Fruit fly (Drosophila melanogaster) whole organism, embryonic: ENCODE measurements around the gene CG31126.

Experiments used
- BEAF-32 ChIP-seq: fragments of 200-800 bp; sonication (Bioruptor generic); optimal IDR thresholded peaks from 3 replicates; lab custom pipeline; 2017; ENCODE audit warnings: missing biosample characterization, missing genetic modification characterization, mild to moderate bottlenecking, moderate library complexity, missing genetic modification reagents
- CG13894 ChIP-seq: fragments of 200-800 bp; sonication (Bioruptor generic); optimal IDR thresholded peaks from 3 replicates; lab custom pipeline; 2018; ENCODE audit warnings: missing biosample characterization, mild to moderate bottlenecking, missing genetic modification characterization, moderate library complexity
- CG15514 ChIP-seq: fragments of 200-800 bp; sonication (Bioruptor generic); optimal IDR thresholded peaks from 3 replicates; lab custom pipeline; 2017; ENCODE audit warnings: missing biosample characterization, missing genetic modification characterization, mild to moderate bottlenecking, moderate library complexity, missing genetic modification reagents
- CG15601 ChIP-seq: fragments of 200-800 bp; sonication (Bioruptor generic); optimal IDR thresholded peaks from 3 replicates; lab custom pipeline; 2019; ENCODE audit warnings: missing biosample characterization, mild to moderate bottlenecking, missing genetic modification characterization, moderate library complexity
- CG16863 ChIP-seq: fragments of 200-800 bp; sonication (Bioruptor generic); optimal IDR thresholded peaks from 3 replicates; lab custom pipeline; 2016; ENCODE audit warnings: missing biosample characterization, missing genetic modification characterization
- CG17359 ChIP-seq: fragments of 200-800 bp; sonication (Bioruptor generic); optimal IDR thresholded peaks from 3 replicates; lab custom pipeline; 2018; ENCODE audit warnings: missing biosample characterization, mild to moderate bottlenecking, missing genetic modification characterization, moderate library complexity
- CG18764 ChIP-seq: fragments of 200-800 bp; sonication (Bioruptor generic); optimal IDR thresholded peaks from 3 replicates; lab custom pipeline; 2016; ENCODE audit warnings: missing biosample characterization, missing genetic modification characterization
- CG2120 ChIP-seq: fragments of 200-800 bp; sonication (Bioruptor generic); optimal IDR thresholded peaks from 3 replicates; lab custom pipeline; 2016; ENCODE audit warnings: missing biosample characterization, missing genetic modification characterization
- CG2875 ChIP-seq: fragments of 200-800 bp; sonication (Bioruptor generic); optimal IDR thresholded peaks from 2 replicates; lab custom pipeline; 2017; ENCODE audit warnings: missing biosample characterization, mild to moderate bottlenecking, missing genetic modification characterization, missing genetic modification reagents
- CG30403 ChIP-seq: fragments of 200-800 bp; sonication (Bioruptor generic); optimal IDR thresholded peaks from 3 replicates; lab custom pipeline; 2016; ENCODE audit warnings: missing biosample characterization, missing genetic modification characterization
- CG34376 ChIP-seq: fragments of 200-800 bp; sonication (Bioruptor generic); optimal IDR thresholded peaks from 2 replicates; lab custom pipeline; 2018; ENCODE audit warnings: missing biosample characterization, mild to moderate bottlenecking, missing genetic modification characterization
- CG43689 ChIP-seq: fragments of 200-800 bp; sonication (Bioruptor generic); IDR thresholded peaks from 2 replicates; pipeline ENCODE4 v1.3.6; 2022; ENCODE audit warnings: missing biosample characterization, missing genetic modification characterization
- CG6765 ChIP-seq: fragments of 200-800 bp; sonication (Bioruptor generic); optimal IDR thresholded peaks from 3 replicates; lab custom pipeline; 2017; ENCODE audit warnings: missing biosample characterization, mild to moderate bottlenecking, missing genetic modification characterization
- CG7987 ChIP-seq: fragments of 200-800 bp; sonication (Bioruptor generic); optimal IDR thresholded peaks from 2 replicates; lab custom pipeline; 2018; ENCODE audit warnings: missing biosample characterization, mild to moderate bottlenecking, missing genetic modification characterization, moderate library complexity
- CG8478 ChIP-seq: fragments of >200 bp; optimal IDR thresholded peaks from 2 replicates; lab custom pipeline; 2018
- CG8765 ChIP-seq: fragments of 200-800 bp; sonication (Bioruptor generic); IDR thresholded peaks from 2 replicates; pipeline ENCODE4 v1.3.6; 2022; ENCODE audit warnings: missing biosample characterization, missing genetic modification characterization
- Drgx ChIP-seq: fragments of 200-800 bp; sonication (Bioruptor generic); IDR thresholded peaks from 2 replicates; pipeline ENCODE4 v1.3.6; 2022; ENCODE audit warnings: missing biosample characterization, missing genetic modification characterization
- Elba2 ChIP-seq: fragments of 200-800 bp; sonication (Bioruptor generic); optimal IDR thresholded peaks from 3 replicates; lab custom pipeline; 2016; ENCODE audit warnings: missing biosample characterization, missing genetic modification characterization
- Med ChIP-seq: fragments of 200-800 bp; sonication (Bioruptor generic); peaks from one replicate; lab custom pipeline; 2016; ENCODE audit warnings: missing biosample characterization, missing genetic modification characterization, mild to moderate bottlenecking, inconsistent platforms, moderate library complexity
- Mes4 ChIP-seq: fragments of 200-800 bp; sonication (Bioruptor generic); optimal IDR thresholded peaks from 2 replicates; lab custom pipeline; 2016; ENCODE audit warnings: missing biosample characterization, missing genetic modification characterization
- Opbp ChIP-seq: fragments of 200-800 bp; sonication (Bioruptor generic); IDR thresholded peaks from 3 replicates; pipeline ENCODE4 v1.3.6; 2022; ENCODE audit warnings: missing biosample characterization, missing genetic modification characterization; ENCODE audit not compliant: partially characterized antibody
- Ptx1 ChIP-seq: fragments of 200-800 bp; sonication (Bioruptor generic); IDR thresholded peaks from 2 replicates; pipeline ENCODE4 v1.3.6; 2022; ENCODE audit warnings: missing biosample characterization, missing genetic modification characterization
- Usf ChIP-seq: fragments of 200-800 bp; sonication (Bioruptor generic); optimal IDR thresholded peaks from 2 replicates; lab custom pipeline; 2017; ENCODE audit warnings: missing genotype, missing biosample characterization, missing genetic modification characterization
- bbx ChIP-seq: fragments of 200-800 bp; sonication (Bioruptor generic); IDR thresholded peaks from 2 replicates; pipeline ENCODE4 v1.3.6; 2022; ENCODE audit warnings: missing biosample characterization, missing genetic modification characterization; ENCODE audit not compliant: partially characterized antibody
- bigmax ChIP-seq: fragments of 200-800 bp; sonication (Bioruptor generic); optimal IDR thresholded peaks from 2 replicates; lab custom pipeline; 2018; ENCODE audit warnings: missing biosample characterization, mild to moderate bottlenecking, missing genetic modification characterization
- chif ChIP-seq, 2 experiments: fragments of 200-800 bp; sonication (Bioruptor generic); optimal IDR thresholded peaks; 3 replicates each; lab custom pipeline; 2016; ENCODE audit warnings: missing biosample characterization in 2 of 2, missing genetic modification characterization in 2 of 2
- chinmo ChIP-seq: fragments of 200-800 bp; sonication (Bioruptor generic); IDR thresholded peaks from 4 replicates; pipeline ENCODE4 v1.3.6; 2022; ENCODE audit warnings: missing biosample characterization, missing genetic modification characterization; ENCODE audit not compliant: partially characterized antibody
- dmrt99B ChIP-seq: fragments of 200-800 bp; sonication (Bioruptor generic); optimal IDR thresholded peaks from 2 replicates; lab custom pipeline; 2018; ENCODE audit warnings: missing biosample characterization, mild to moderate bottlenecking, missing genetic modification characterization, moderate library complexity
- dysf ChIP-seq: fragments of 200-800 bp; sonication (Bioruptor generic); IDR thresholded peaks from 3 replicates; pipeline ENCODE4 v1.3.6; 2022; ENCODE audit warnings: missing biosample characterization, missing genetic modification characterization
- exex ChIP-seq: fragments of 200-800 bp; sonication (Bioruptor generic); optimal IDR thresholded peaks from 4 replicates; lab custom pipeline; 2018; ENCODE audit warnings: missing biosample characterization, mild to moderate bottlenecking, missing genetic modification characterization, moderate library complexity
- eyg ChIP-seq: fragments of 200-800 bp; sonication (Bioruptor generic); optimal IDR thresholded peaks from 3 replicates; lab custom pipeline; 2016; ENCODE audit warnings: missing biosample characterization, missing genetic modification characterization
- fd96Cb ChIP-seq: fragments of 200-800 bp; sonication (Bioruptor generic); optimal IDR thresholded peaks from 2 replicates; lab custom pipeline; 2018; ENCODE audit warnings: missing biosample characterization, mild to moderate bottlenecking, missing genetic modification characterization, moderate library complexity
- ham ChIP-seq: fragments of 200-800 bp; sonication (Bioruptor generic); IDR thresholded peaks from 2 replicates; pipeline ENCODE4 v1.3.6; 2022; ENCODE audit warnings: missing biosample characterization, missing genetic modification characterization
- inv ChIP-seq: fragments of 200-800 bp; sonication (Bioruptor generic); IDR thresholded peaks from 2 replicates; pipeline ENCODE4 v1.3.6; 2022; ENCODE audit warnings: missing biosample characterization, missing genetic modification characterization; ENCODE audit not compliant: partially characterized antibody
- maf-S ChIP-seq: fragments of 200-800 bp; sonication (Bioruptor generic); optimal IDR thresholded peaks from 2 replicates; lab custom pipeline; 2016; ENCODE audit warnings: missing biosample characterization, missing genetic modification characterization
- mirr ChIP-seq: fragments of 200-800 bp; sonication (Bioruptor generic); optimal IDR thresholded peaks from 3 replicates; lab custom pipeline; 2018; ENCODE audit warnings: missing biosample characterization, mild to moderate bottlenecking, missing genetic modification characterization
- pfk ChIP-seq: fragments of 200-800 bp; sonication (Bioruptor generic); optimal IDR thresholded peaks from 2 replicates; lab custom pipeline; 2018; ENCODE audit warnings: missing biosample characterization, mild to moderate bottlenecking, missing genetic modification characterization, moderate library complexity
- phol ChIP-seq: fragments of 200-800 bp; sonication (Bioruptor generic); optimal IDR thresholded peaks from 3 replicates; lab custom pipeline; 2018; ENCODE audit warnings: missing biosample characterization, mild to moderate bottlenecking, missing genetic modification characterization, moderate library complexity
- pzg ChIP-seq: fragments of 200-800 bp; sonication (Bioruptor generic); optimal IDR thresholded peaks from 3 replicates; lab custom pipeline; 2018; ENCODE audit warnings: missing biosample characterization, mild to moderate bottlenecking, missing genetic modification characterization, moderate library complexity
- schlank ChIP-seq: fragments of 200-800 bp; sonication (Bioruptor generic); optimal IDR thresholded peaks from 2 replicates; lab custom pipeline; 2018; ENCODE audit warnings: missing biosample characterization, mild to moderate bottlenecking, missing genetic modification characterization
- sens-2 ChIP-seq: fragments of 200-800 bp; sonication (Bioruptor generic); IDR thresholded peaks from 2 replicates; pipeline ENCODE4 v1.3.6; 2022; ENCODE audit warnings: missing biosample characterization, missing genetic modification characterization
- sim ChIP-seq: fragments of 200-800 bp; sonication (Bioruptor generic); IDR thresholded peaks from 2 replicates; pipeline ENCODE4 v1.3.6; 2022; ENCODE audit warnings: missing biosample characterization, missing genetic modification characterization
- sisA ChIP-seq: fragments of 200-800 bp; sonication (Bioruptor generic); IDR thresholded peaks from 2 replicates; pipeline ENCODE4 v1.3.6; 2022; ENCODE audit warnings: missing biosample characterization, missing genetic modification characterization
- stc ChIP-seq: fragments of 200-800 bp; sonication (Bioruptor generic); IDR thresholded peaks from 2 replicates; pipeline ENCODE4 v1.3.6; 2022; ENCODE audit warnings: missing biosample characterization, missing genetic modification characterization
- unpg ChIP-seq: fragments of 200-800 bp; sonication (Bioruptor generic); optimal IDR thresholded peaks from 3 replicates; lab custom pipeline; 2018; ENCODE audit warnings: missing biosample characterization, mild to moderate bottlenecking, missing genetic modification characterization, moderate library complexity
- usp ChIP-seq: fragments of >200 bp; optimal IDR thresholded peaks from 2 replicates; lab custom pipeline; 2017; ENCODE audit warnings: missing biosample characterization, missing genetic modification characterization
- vfl ChIP-seq: fragments of 200-800 bp; sonication (Bioruptor generic); optimal IDR thresholded peaks from 2 replicates; lab custom pipeline; 2016; ENCODE audit warnings: missing biosample characterization, missing genetic modification characterization
- wor ChIP-seq: fragments of 200-800 bp; sonication (Bioruptor generic); IDR thresholded peaks from 2 replicates; pipeline ENCODE4 v1.3.6; 2022; ENCODE audit warnings: missing biosample characterization, missing genetic modification characterization
- zen ChIP-seq: fragments of 200-800 bp; sonication (Bioruptor generic); optimal IDR thresholded peaks from 3 replicates; lab custom pipeline; 2018; ENCODE audit warnings: missing biosample characterization, mild to moderate bottlenecking, missing genetic modification characterization, moderate library complexity

The CG31126 gene

DNA sequence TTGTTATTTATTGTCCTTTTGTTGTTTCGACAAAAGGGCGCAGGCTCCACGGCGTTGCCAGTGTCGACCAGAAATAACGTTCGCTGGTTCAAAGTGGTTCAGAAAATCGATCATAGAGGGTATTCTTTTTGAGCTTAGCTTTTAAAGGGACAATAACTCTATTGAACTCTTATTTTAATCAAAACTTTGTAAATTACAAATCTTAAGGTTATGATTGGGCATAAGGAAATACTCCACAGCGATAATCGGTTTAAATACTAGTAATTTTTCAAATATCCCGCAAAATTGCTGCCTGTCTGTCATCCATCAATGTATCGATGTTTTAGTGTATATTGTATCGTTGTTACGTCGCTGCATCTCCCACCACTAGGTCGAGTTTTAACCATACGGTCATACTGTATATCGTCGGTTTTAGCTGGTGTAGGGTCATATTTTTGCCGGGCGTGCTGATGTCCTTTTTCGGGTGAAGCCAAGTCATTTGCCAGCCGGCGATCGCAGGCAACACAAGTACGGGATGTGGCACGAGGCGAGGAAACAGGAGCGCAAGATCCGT lies 4.6 kb upstream of the CG31126 start, which contains the start of the genes CG31125 and CG6695 (continued):
- TF ChIP-seq inv: peak; percentile 81
- peak; percentile 56 for TF ChIP-seq zen (tag; lab: Kevin White, UChicago)
- no peak for TF ChIP-seq CG8765
- TF ChIP-seq ham (GFP tag; lab: Robert Waterston, UW): no peak
- TF ChIP-seq pfk (GFP tag; lab: Kevin White, UChicago): no peak
- TF ChIP-seq CG43689 (GFP tag; lab: Robert Waterston, UW): no peak
- peak; percentile 53 for TF ChIP-seq Ptx1 (GFP tag; lab: Robert Waterston, UW)
- TF ChIP-seq wor (GFP tag; lab: Robert Waterston, UW): no peak
- TF ChIP-seq Opbp (GFP tag; lab: Robert Waterston, UW): peak; percentile 85
- TF ChIP-seq CG15601 (tag; lab: Kevin White, UChicago): no peak
- peak; percentile 44 to 65 for TF ChIP-seq chif (GFP tag; optimal IDR thresholded peaks at IDR 0.05; lab: Kevin White, UChicago)
- TF ChIP-seq schlank (tag; lab: Kevin White, UChicago): no peak
- TF ChIP-seq sisA: peak; percentile 22; the same call in 1 of the 2 replicates
- no peak for TF ChIP-seq sim (GFP tag; lab: Robert Waterston, UW)
- peak; percentile 64 for TF ChIP-seq maf-S (GFP tag; lab: Kevin White, UChicago)
- TF ChIP-seq CG2120: peak; percentile 81
- no peak for TF ChIP-seq unpg
- no peak for TF ChIP-seq CG17359 (tag; lab: Kevin White, UChicago)
- TF ChIP-seq, all 482 proteins: peak for 223

- TF ChIP-seq bbx (GFP tag; lab: Robert Waterston, UW): peak; percentile 94
- no peak for TF ChIP-seq CG7987 (GFP tag; lab: Kevin White, UChicago)
- peak; percentile 61 for TF ChIP-seq pzg (GFP tag; lab: Kevin White, UChicago)
- peak; percentile 88; the same call in 3 of the 4 replicates for TF ChIP-seq chinmo (GFP tag; lab: Robert Waterston, UW)
- no peak for TF ChIP-seq dysf (GFP tag; lab: Robert Waterston, UW)
- TF ChIP-seq stc (GFP tag; lab: Robert Waterston, UW): no peak
- TF ChIP-seq CG30403 (GFP tag; lab: Kevin White, UChicago): no peak
- no peak for TF ChIP-seq sens-2 (GFP tag; lab: Robert Waterston, UW)
- TF ChIP-seq Elba2 (GFP tag; lab: Kevin White, UChicago): no peak
- no peak for TF ChIP-seq bigmax (GFP tag; lab: Kevin White, UChicago)
- TF ChIP-seq CG13894 (tag; lab: Kevin White, UChicago): no peak
- no peak for TF ChIP-seq eyg (GFP tag; lab: Kevin White, UChicago)
- no peak for TF ChIP-seq Drgx (GFP tag; lab: Robert Waterston, UW)
- TF ChIP-seq dmrt99B (tag; lab: Kevin White, UChicago): no peak
- no peak for TF ChIP-seq CG43689 (GFP tag; lab: Robert Waterston, UW)
- peak; percentile 21 for TF ChIP-seq CG15514 (GFP tag; lab: Kevin White, UChicago)
- no peak for TF ChIP-seq fd96Cb (tag; lab: Kevin White, UChicago)
- TF ChIP-seq vfl (GFP tag; lab: Kevin White, UChicago): no peak
- TF ChIP-seq CG8478 (lab: Kevin White, UChicago): no peak
- TF ChIP-seq mirr (GFP tag; lab: Kevin White, UChicago): no peak
- no peak for TF ChIP-seq exex (tag; lab: Kevin White, UChicago)
- no peak for TF ChIP-seq Mes4 (GFP tag; lab: Kevin White, UChicago)
- no peak for TF ChIP-seq CG18764 (GFP tag; lab: Kevin White, UChicago)
- TF ChIP-seq phol (tag; lab: Kevin White, UChicago): no peak
- TF ChIP-seq CG2875 (GFP tag; lab: Kevin White, UChicago): no peak
- no peak for TF ChIP-seq CG34376 (GFP tag; lab: Kevin White, UChicago)
- TF ChIP-seq CG6765 (GFP tag; lab: Kevin White, UChicago): no peak
- peak; percentile 32 for TF ChIP-seq Med (GFP tag; lab: Kevin White, UChicago)
- TF ChIP-seq BEAF-32 (GFP tag; lab: Kevin White, UChicago): peak; percentile 86
- no peak for TF ChIP-seq usp (GFP tag; lab: Kevin White, UChicago)
- no peak for TF ChIP-seq Usf (GFP tag; lab: Kevin White, UChicago)
- TF ChIP-seq CG16863 (GFP tag; lab: Kevin White, UChicago): no peak
Measured at dm6 chr3R:24661679-24662411, 2.4 kb downstream of the CG31126 start, which contains the start of gene Ppox. Gene Ppox (minus strand): TSS chr3R:24661851.
